Worm (Caenorhabditis elegans) whole organism, L4 larva: Measurements from ENCODE around the gene T01B11.1.
A peak's percentile ranks its signal among the peaks of the same experiment; 100 is the strongest.

Source experiments
- F10B5.3 ChIP-seq: sonication (generic microtip); optimal IDR thresholded peaks from 2 replicates; lab custom pipeline; 2016; ENCODE audit warnings: mild to moderate bottlenecking, missing genetic modification characterization, missing compliant biosample characterization
- F26F4.8 ChIP-seq: fragments of 200-800 bp; sonication (Bioruptor generic); conservative IDR thresholded peaks from 2 replicates; pipeline ENCODE4 v1.3.6; 2022; ENCODE audit warnings: missing genetic modification characterization, missing compliant biosample characterization
- F44E2.7 ChIP-seq: fragments of 200-800 bp; sonication (Bioruptor generic); IDR thresholded peaks from 2 replicates; pipeline ENCODE4 v2.1.2; 2022; ENCODE audit warnings: missing genetic modification characterization, missing compliant biosample characterization
- F49E8.2 ChIP-seq: sonication (generic microtip); optimal IDR thresholded peaks from 2 replicates; lab custom pipeline; 2016; ENCODE audit warnings: missing compliant biosample characterization, mild to moderate bottlenecking, missing genetic modification characterization, borderline replicate concordance
- Y48G9A.11 ChIP-seq: fragments of 200-800 bp; sonication (Bioruptor generic); IDR thresholded peaks from 2 replicates; pipeline ENCODE4 v1.3.6; 2022; ENCODE audit warnings: missing genetic modification reagents, missing genetic modification characterization, missing compliant biosample characterization
- Y5F2A.4 ChIP-seq: fragments of 200-800 bp; sonication (Bioruptor generic); optimal IDR thresholded peaks from 2 replicates; lab custom pipeline; 2018; ENCODE audit warnings: mild to moderate bottlenecking, missing genetic modification characterization, missing compliant biosample characterization
- aha-1 ChIP-seq: fragments of 150-350 bp; peaks from one replicate; lab custom pipeline; 2014; ENCODE audit warnings: missing biosample characterization, missing genetic modification characterization
- aly-2 ChIP-seq: sonication (generic microtip); optimal IDR thresholded peaks from 2 replicates; lab custom pipeline; 2018; ENCODE audit warnings: missing biosample characterization, missing genetic modification characterization
- ama-1 ChIP-seq: fragments of 150-350 bp; optimal IDR thresholded peaks from 2 replicates; lab custom pipeline; 2014; ENCODE audit warnings: inconsistent platforms, mixed read lengths
- ceh-28 ChIP-seq: fragments of 150-350 bp; optimal IDR thresholded peaks from 2 replicates; lab custom pipeline; 2014; ENCODE audit warnings: missing biosample characterization, missing genetic modification reagents, missing genetic modification characterization
- ceh-44 ChIP-seq: fragments of 200-800 bp; sonication (Bioruptor generic); IDR thresholded peaks from 2 replicates; pipeline ENCODE4 v1.3.6; 2022; ENCODE audit warnings: missing genetic modification reagents, missing genetic modification characterization, missing compliant biosample characterization
- ceh-62 ChIP-seq: sonication (generic microtip); optimal IDR thresholded peaks from 2 replicates; lab custom pipeline; 2017; ENCODE audit warnings: missing biosample characterization, missing genetic modification characterization
- ctbp-1 ChIP-seq: fragments of 200-800 bp; sonication (Bioruptor generic); IDR thresholded peaks from 2 replicates; pipeline ENCODE4 v1.3.6; 2022; ENCODE audit warnings: missing genetic modification reagents, missing genetic modification characterization, missing compliant biosample characterization
- daf-19 ChIP-seq: fragments of 200-800 bp; sonication (Bioruptor generic); conservative IDR thresholded peaks from 2 replicates; pipeline ENCODE4 v1.3.6; 2022; ENCODE audit warnings: missing genetic modification characterization, missing compliant biosample characterization
- daf-8 ChIP-seq: fragments of 200-800 bp; sonication (Bioruptor generic); IDR thresholded peaks from 2 replicates; pipeline ENCODE4 v1.3.6; 2022; ENCODE audit warnings: missing genetic modification characterization, missing compliant biosample characterization
- dmd-8 ChIP-seq: fragments of 200-800 bp; sonication (Bioruptor generic); IDR thresholded peaks from 2 replicates; pipeline ENCODE4 v1.3.6; 2022; ENCODE audit warnings: missing genetic modification characterization, missing compliant biosample characterization
- dpl-1 ChIP-seq: fragments of 150-350 bp; optimal IDR thresholded peaks from 2 replicates; lab custom pipeline; 2014; ENCODE audit warnings: missing biosample characterization, missing genetic modification reagents, missing genetic modification characterization
- duxl-1 ChIP-seq: sonication (generic microtip); optimal IDR thresholded peaks from 2 replicates; lab custom pipeline; 2016; ENCODE audit warnings: mild to moderate bottlenecking, missing genetic modification characterization, moderate library complexity, missing compliant biosample characterization; ENCODE audit not compliant: poor library complexity
- egl-27 ChIP-seq: sonication (generic microtip); optimal IDR thresholded peaks from 3 replicates; lab custom pipeline; 2017; ENCODE audit warnings: missing biosample characterization, missing genetic modification reagents, missing genetic modification characterization
- fkh-10 ChIP-seq: fragments of 150-350 bp; optimal IDR thresholded peaks from 2 replicates; lab custom pipeline; 2014; ENCODE audit warnings: missing biosample characterization, missing genetic modification reagents, missing genetic modification characterization
- hif-1 ChIP-seq, 2 experiments: sonication (generic microtip); optimal IDR thresholded peaks; 2 replicates each; lab custom pipeline; 2016 to 2017; ENCODE audit warnings: missing compliant biosample characterization in 2 of 2, missing genetic modification characterization in 2 of 2, missing genetic modification reagents in 2 of 2, missing genotype in 2 of 2, mild to moderate bottlenecking in 1 of 2
- hlh-30 ChIP-seq: sonication (generic microtip); optimal IDR thresholded peaks from 2 replicates; lab custom pipeline; 2017; ENCODE audit warnings: antibody characterized with exemption, mild to moderate bottlenecking, missing genetic modification characterization, missing compliant biosample characterization; ENCODE audit not compliant: insufficient read depth
- hmg-1.1 ChIP-seq: fragments of 200-800 bp; sonication (Bioruptor generic); IDR thresholded peaks from 2 replicates; pipeline ENCODE4 v1.3.6; 2022; ENCODE audit warnings: missing genetic modification reagents, missing genetic modification characterization, missing compliant biosample characterization
- lim-7 ChIP-seq: fragments of 200-800 bp; sonication (Bioruptor generic); IDR thresholded peaks from 2 replicates; pipeline ENCODE4 v1.3.6; 2022; ENCODE audit warnings: missing genetic modification characterization, missing compliant biosample characterization
- lin-1 ChIP-seq: fragments of 200-800 bp; sonication (Bioruptor generic); IDR thresholded peaks from 2 replicates; pipeline ENCODE4 v1.3.6; 2022; ENCODE audit warnings: missing genetic modification reagents, missing genetic modification characterization, missing compliant biosample characterization
- lin-13 ChIP-seq: fragments of 150-350 bp; optimal IDR thresholded peaks from 2 replicates; lab custom pipeline; 2014; ENCODE audit warnings: missing biosample characterization, missing genetic modification reagents, missing genetic modification characterization
- lin-29 ChIP-seq: fragments of 200-800 bp; sonication (Bioruptor generic); IDR thresholded peaks from 2 replicates; pipeline ENCODE4 v1.3.6; 2022; ENCODE audit warnings: missing genetic modification reagents, missing genetic modification characterization, missing compliant biosample characterization
- lin-38 ChIP-seq: fragments of 200-800 bp; sonication (Bioruptor generic); IDR thresholded peaks from 2 replicates; pipeline ENCODE4 v1.3.6; 2022; ENCODE audit warnings: missing genetic modification reagents, missing genetic modification characterization, missing compliant biosample characterization
- lsy-2 ChIP-seq, 2 experiments: fragments of 150-350 bp in 1 of 2; sonication (generic microtip) in 1 of 2; optimal IDR thresholded peaks; 2 replicates each; lab custom pipeline; 2014 to 2017; ENCODE audit warnings: missing biosample characterization in 2 of 2, missing genetic modification characterization in 2 of 2
- mdl-1 ChIP-seq, 2 experiments: fragments of 150-350 bp in 1 of 2; sonication (generic microtip) in 1 of 2; optimal IDR thresholded peaks; 2 replicates each; lab custom pipeline; 2014 to 2017; ENCODE audit warnings: missing biosample characterization in 2 of 2, missing genetic modification characterization in 2 of 2
- mxl-3 ChIP-seq: fragments of 200-800 bp; sonication (Bioruptor generic); optimal IDR thresholded peaks from 2 replicates; lab custom pipeline; 2018; ENCODE audit warnings: mild to moderate bottlenecking, missing genetic modification characterization, missing compliant biosample characterization
- nhr-10 ChIP-seq: fragments of 150-350 bp; optimal IDR thresholded peaks from 2 replicates; lab custom pipeline; 2014; ENCODE audit warnings: missing biosample characterization, missing genetic modification characterization
- nhr-102 ChIP-seq: sonication (generic microtip); optimal IDR thresholded peaks from 2 replicates; lab custom pipeline; 2016; ENCODE audit warnings: mild to moderate bottlenecking, missing genetic modification characterization, moderate library complexity, missing compliant biosample characterization
- nhr-237 ChIP-seq: sonication (generic microtip); optimal IDR thresholded peaks from 2 replicates; lab custom pipeline; 2017; ENCODE audit warnings: missing biosample characterization, missing genetic modification characterization
- nhr-28 ChIP-seq: fragments of 150-350 bp; optimal IDR thresholded peaks from 2 replicates; lab custom pipeline; 2014; ENCODE audit warnings: missing biosample characterization, missing genetic modification characterization
- nhr-6 ChIP-seq: fragments of 150-350 bp; optimal IDR thresholded peaks from 2 replicates; lab custom pipeline; 2014; ENCODE audit warnings: missing biosample characterization, missing genetic modification characterization
- nhr-76 ChIP-seq: fragments of 150-350 bp; optimal IDR thresholded peaks from 2 replicates; lab custom pipeline; 2014; ENCODE audit warnings: missing biosample characterization, missing genetic modification characterization
- nhr-77 ChIP-seq: fragments of 150-350 bp; optimal IDR thresholded peaks from 2 replicates; lab custom pipeline; 2014; ENCODE audit warnings: missing biosample characterization, missing genetic modification characterization
- pha-4 ChIP-seq, 2 experiments: fragments of 150-350 bp in 1 of 2; fragments of 200-800 bp in 1 of 2; sonication (Bioruptor generic) in 1 of 2; IDR thresholded peaks in 1 of 2; optimal IDR thresholded peaks in 1 of 2; 2 replicates each; pipeline versions ENCODE4 v1.3.6 to Lab custom; 2014 to 2022; ENCODE audit warnings: missing genetic modification characterization in 2 of 2, missing genetic modification reagents in 2 of 2, missing biosample characterization in 1 of 2, missing compliant biosample characterization in 1 of 2
- set-16 ChIP-seq: fragments of 200-800 bp; sonication (Bioruptor generic); IDR thresholded peaks from 2 replicates; pipeline ENCODE4 v1.3.6; 2022; ENCODE audit warnings: missing genetic modification reagents, missing genetic modification characterization, missing compliant biosample characterization
- skn-1 ChIP-seq: fragments of 150-350 bp; optimal IDR thresholded peaks from 2 replicates; lab custom pipeline; 2014; ENCODE audit warnings: missing biosample characterization, missing genetic modification characterization
- snpc-1.2 ChIP-seq: fragments of 200-800 bp; sonication (Bioruptor generic); IDR thresholded peaks from 2 replicates; pipeline ENCODE4 v1.3.6; 2022; ENCODE audit warnings: missing genetic modification reagents, missing genetic modification characterization, missing compliant biosample characterization
- snpc-4 ChIP-seq: fragments of 150-350 bp; optimal IDR thresholded peaks from 2 replicates; lab custom pipeline; 2014; ENCODE audit warnings: missing biosample characterization, missing genetic modification characterization
- spr-3 ChIP-seq: fragments of 200-800 bp; sonication (Bioruptor generic); optimal IDR thresholded peaks from 2 replicates; lab custom pipeline; 2018; ENCODE audit warnings: mild to moderate bottlenecking, missing genetic modification characterization, missing compliant biosample characterization
- unc-130 ChIP-seq: sonication (generic microtip); optimal IDR thresholded peaks from 2 replicates; lab custom pipeline; 2016; ENCODE audit warnings: missing genetic modification reagents, missing genetic modification characterization, missing compliant biosample characterization
- zag-1 ChIP-seq: fragments of 150-350 bp; optimal IDR thresholded peaks from 2 replicates; lab custom pipeline; 2014; ENCODE audit warnings: missing biosample characterization, missing genetic modification characterization
- zfp-2 ChIP-seq: sonication (generic microtip); optimal IDR thresholded peaks from 2 replicates; lab custom pipeline; 2016; ENCODE audit warnings: mild to moderate bottlenecking, missing genetic modification characterization, missing compliant biosample characterization
- zip-11 ChIP-seq: fragments of 200-800 bp; sonication (Bioruptor generic); IDR thresholded peaks from 2 replicates; pipeline ENCODE4 v1.3.6; 2022; ENCODE audit warnings: missing genetic modification characterization, missing compliant biosample characterization
- ztf-7 ChIP-seq: fragments of 150-350 bp; optimal IDR thresholded peaks from 2 replicates; lab custom pipeline; 2014; ENCODE audit warnings: missing biosample characterization, missing genetic modification characterization

T01B11.1 gene

DNA sequence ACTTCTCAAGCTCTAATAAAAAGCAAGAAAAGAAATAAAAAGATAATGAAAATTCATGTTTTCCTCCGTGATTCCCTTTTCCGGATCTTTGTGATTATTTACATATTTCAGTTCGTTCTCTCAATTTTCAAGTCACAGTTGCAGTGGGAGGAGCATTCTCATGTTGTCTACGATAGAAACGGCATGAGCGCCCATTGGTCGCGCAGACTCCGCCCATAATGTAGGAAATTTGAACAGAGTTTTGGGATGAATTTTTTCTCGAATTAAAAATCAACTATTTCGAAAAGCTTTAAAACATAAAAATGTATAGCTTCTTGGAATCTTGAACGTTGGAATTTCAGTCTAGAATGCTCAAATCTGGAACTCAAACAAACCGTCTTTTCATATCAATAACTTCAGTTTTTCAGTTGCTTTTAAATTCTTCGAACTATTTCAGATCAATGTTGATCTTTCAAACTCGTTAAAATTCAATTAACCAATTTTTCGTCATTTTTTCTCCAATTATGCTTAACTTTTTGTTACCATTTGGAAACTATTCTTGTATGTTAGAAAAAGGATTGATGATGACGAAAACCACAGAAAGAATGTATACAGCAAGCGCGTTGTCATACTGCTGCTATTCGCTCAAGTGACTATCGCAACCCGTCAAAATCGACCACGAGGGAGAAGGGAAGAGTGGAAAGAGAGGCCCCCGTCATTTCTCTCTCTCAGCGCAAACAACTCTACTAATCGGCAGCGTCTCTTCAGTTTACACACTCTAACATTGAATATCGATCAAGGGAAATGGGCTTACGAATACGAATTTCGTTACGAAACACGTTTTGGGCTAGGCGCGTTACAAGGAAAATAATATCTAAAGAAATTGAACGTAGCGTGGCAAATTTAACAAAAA lies 15.2 kb upstream of the T01B11.1 start (continued):
- TF ChIP-seq unc-130 (GFP tag; lab: Kevin White, UChicago), result no peak
- TF ChIP-seq ama-1 (lab: Kevin White, UChicago), result peak; percentile 96
- no peak for TF ChIP-seq daf-19 (GFP tag; lab: Robert Waterston, UW)
- TF ChIP-seq zag-1 (tag; lab: Kevin White, UChicago), result no peak
- TF ChIP-seq F26F4.8 (GFP tag; lab: Robert Waterston, UW), result no peak
- TF ChIP-seq ceh-28 (tag; lab: Kevin White, UChicago), result peak; percentile 81
- TF ChIP-seq nhr-237 (tag; lab: Kevin White, UChicago), result no peak
- TF ChIP-seq fkh-10 (GFP tag; lab: Kevin White, UChicago), result no peak
- TF ChIP-seq lim-7, result no peak; the same call in 1 of the 2 replicates
- TF ChIP-seq nhr-77 (tag; lab: Kevin White, UChicago), result no peak
- TF ChIP-seq ctbp-1 (GFP tag; lab: Robert Waterston, UW), result peak; percentile 41; the same call in 1 of the 2 replicates
- no peak for TF ChIP-seq F10B5.3 (tag; lab: Kevin White, UChicago)
- TF ChIP-seq dpl-1 (GFP tag; lab: Kevin White, UChicago), result peak; percentile 32
- peak; percentile 38 for TF ChIP-seq nhr-6 (tag; lab: Kevin White, UChicago)
- TF ChIP-seq hif-1 (tag; optimal IDR thresholded peaks at IDR 0.05; lab: Kevin White, UChicago), result peak in 1 of 2 experiments; percentile 29
- peak; percentile 42 for TF ChIP-seq spr-3 (GFP tag; lab: Kevin White, UChicago)
- TF ChIP-seq lin-13 (GFP tag; lab: Kevin White, UChicago), result peak; percentile 55
- TF ChIP-seq aha-1 (tag; lab: Kevin White, UChicago), result peak; percentile 98
- no peak for TF ChIP-seq F44E2.7 (GFP tag; lab: Robert Waterston, UW)
- no peak for TF ChIP-seq zfp-2 (tag; lab: Kevin White, UChicago)
- no peak for TF ChIP-seq Y5F2A.4 (GFP tag; lab: Kevin White, UChicago)
- TF ChIP-seq nhr-102 (tag; lab: Kevin White, UChicago), result peak; percentile 24
- peak; percentile 36 for TF ChIP-seq Y48G9A.11 (GFP tag; lab: Robert Waterston, UW)
- peak; percentile 93 for TF ChIP-seq mxl-3 (GFP tag; lab: Kevin White, UChicago)
- no peak for TF ChIP-seq ztf-7 (tag; lab: Kevin White, UChicago)
- no peak for TF ChIP-seq nhr-76
- TF ChIP-seq egl-27 (tag; lab: Kevin White, UChicago), result no peak
- TF ChIP-seq daf-8, result no peak
- TF ChIP-seq snpc-1.2 (GFP tag; lab: Robert Waterston, UW), result peak; percentile 24; the same call in 1 of the 2 replicates
- peak; percentile 97 for TF ChIP-seq hlh-30
- TF ChIP-seq ceh-44, result no peak
- 0 out of 2 replicates have a peak, but pooled peaks have one; percentile 15 for TF ChIP-seq zip-11 (GFP tag; lab: Robert Waterston, UW)
- TF ChIP-seq nhr-10, result no peak
- peak; percentile 62 to 89 for TF ChIP-seq lsy-2 (tag; optimal IDR thresholded peaks at IDR 0.05; lab: Kevin White, UChicago)
- TF ChIP-seq set-16 (GFP tag; lab: Robert Waterston, UW), result peak; percentile 31; the same call in 1 of the 2 replicates
- TF ChIP-seq snpc-4 (tag; lab: Kevin White, UChicago), result peak; percentile 45
- TF ChIP-seq aly-2 (tag; lab: Kevin White, UChicago), result no peak
- peak; percentile 61 to 91 for TF ChIP-seq mdl-1 (tag; optimal IDR thresholded peaks at IDR 0.05; lab: Kevin White, UChicago)
- no peak for TF ChIP-seq F49E8.2 (tag; lab: Kevin White, UChicago)
- peak; percentile 33 for TF ChIP-seq ceh-62
- TF ChIP-seq hmg-1.1 (GFP tag; lab: Robert Waterston, UW), result peak; percentile 78
- no peak for TF ChIP-seq skn-1 (tag; lab: Kevin White, UChicago)
- peak; percentile 60 for TF ChIP-seq pha-4 (GFP tag; IDR thresholded peaks at IDR 0.05; lab: Robert Waterston, UW)
- peak; percentile 10 for TF ChIP-seq pha-4 (tag; optimal IDR thresholded peaks at IDR 0.05; lab: Kevin White, UChicago)
- TF ChIP-seq dmd-8, result peak; percentile 73
- peak; percentile 49 for TF ChIP-seq duxl-1 (tag; lab: Kevin White, UChicago)
- peak; percentile 70 for TF ChIP-seq lin-1 (GFP tag; lab: Robert Waterston, UW)
- peak; percentile 59 for TF ChIP-seq nhr-28 (tag; lab: Kevin White, UChicago)
- TF ChIP-seq lin-38, result peak; percentile 53
- no peak for TF ChIP-seq lin-29
